Worm (Caenorhabditis elegans) whole organism, L2 larva: ENCODE measurements around the gene Y54G11A.4.

Source experiments
- F13H6.1 ChIP-seq: sonication (generic microtip); optimal IDR thresholded peaks from 2 replicates; lab custom pipeline; 2016; ENCODE audit warnings: missing genetic modification characterization, missing compliant biosample characterization
- R02D3.7 ChIP-seq: fragments of 150-350 bp; optimal IDR thresholded peaks from 2 replicates; lab custom pipeline; 2014; ENCODE audit warnings: missing biosample characterization, missing genetic modification characterization
- ZK546.5 ChIP-seq: sonication (generic microtip); optimal IDR thresholded peaks from 2 replicates; lab custom pipeline; 2017; ENCODE audit warnings: missing biosample characterization, missing genetic modification characterization
- alr-1 ChIP-seq: fragments of 150-350 bp; optimal IDR thresholded peaks from 2 replicates; lab custom pipeline; 2014; ENCODE audit warnings: missing biosample characterization, missing genetic modification characterization
- aly-2 ChIP-seq: fragments of 150-350 bp; optimal IDR thresholded peaks from 2 replicates; lab custom pipeline; 2014; ENCODE audit warnings: missing biosample characterization, missing genetic modification characterization
- ceh-16 ChIP-seq: fragments of 150-350 bp; optimal IDR thresholded peaks from 2 replicates; lab custom pipeline; 2014; ENCODE audit warnings: missing biosample characterization, missing genetic modification characterization
- crh-2 ChIP-seq: sonication (generic microtip); optimal IDR thresholded peaks from 2 replicates; lab custom pipeline; 2017; ENCODE audit warnings: missing biosample characterization, missing genetic modification characterization
- dmd-4 ChIP-seq: sonication (generic microtip); optimal IDR thresholded peaks from 2 replicates; lab custom pipeline; 2017; ENCODE audit warnings: missing biosample characterization, missing genetic modification characterization
- egl-27 ChIP-seq: sonication (generic microtip); optimal IDR thresholded peaks from 3 replicates; lab custom pipeline; 2017; ENCODE audit warnings: missing biosample characterization, missing genetic modification reagents, missing genetic modification characterization
- elt-3 ChIP-seq: sonication (generic microtip); optimal IDR thresholded peaks from 2 replicates; lab custom pipeline; 2017; ENCODE audit warnings: missing biosample characterization, missing genetic modification characterization
- fos-1 ChIP-seq: fragments of 150-350 bp; optimal IDR thresholded peaks from 2 replicates; lab custom pipeline; 2014; ENCODE audit warnings: missing biosample characterization, missing genetic modification characterization
- gmeb-1 ChIP-seq: fragments of 150-350 bp; optimal IDR thresholded peaks from 2 replicates; lab custom pipeline; 2014; ENCODE audit warnings: missing biosample characterization, missing genetic modification characterization
- lin-11 ChIP-seq: fragments of 150-350 bp; sonication (generic microtip); optimal IDR thresholded peaks from 2 replicates; lab custom pipeline; 2014; ENCODE audit warnings: missing biosample characterization, missing genetic modification characterization, inconsistent platforms, mixed read lengths
- lin-13 ChIP-seq: fragments of 150-350 bp; optimal IDR thresholded peaks from 2 replicates; lab custom pipeline; 2014; ENCODE audit warnings: missing biosample characterization, missing genetic modification reagents, missing genetic modification characterization
- lin-39 ChIP-seq: fragments of 150-350 bp; optimal IDR thresholded peaks from 2 replicates; lab custom pipeline; 2014; ENCODE audit warnings: missing biosample characterization, missing genetic modification reagents, missing genetic modification characterization
- lsy-2 ChIP-seq, 2 experiments: fragments of 150-350 bp in 1 of 2; sonication (generic microtip) in 1 of 2; optimal IDR thresholded peaks; 2 replicates each; lab custom pipeline; 2014 to 2017; ENCODE audit warnings: missing biosample characterization in 2 of 2, missing genetic modification characterization in 2 of 2
- mab-5 ChIP-seq: fragments of 150-350 bp; optimal IDR thresholded peaks from 2 replicates; lab custom pipeline; 2014; ENCODE audit warnings: missing biosample characterization, missing genetic modification characterization
- mbf-1 ChIP-seq: sonication (generic microtip); optimal IDR thresholded peaks from 2 replicates; lab custom pipeline; 2017; ENCODE audit warnings: missing biosample characterization, missing genetic modification characterization
- nhr-10 ChIP-seq: sonication (generic microtip); optimal IDR thresholded peaks from 2 replicates; lab custom pipeline; 2017; ENCODE audit warnings: missing biosample characterization, missing genetic modification characterization
- nhr-11 ChIP-seq: fragments of 150-350 bp; optimal IDR thresholded peaks from 2 replicates; lab custom pipeline; 2014; ENCODE audit warnings: missing biosample characterization, missing genetic modification characterization
- nhr-129 ChIP-seq: fragments of 150-350 bp; optimal IDR thresholded peaks from 2 replicates; lab custom pipeline; 2014; ENCODE audit warnings: missing biosample characterization, missing genetic modification characterization
- nhr-23 ChIP-seq: fragments of 150-350 bp; optimal IDR thresholded peaks from 2 replicates; lab custom pipeline; 2014; ENCODE audit warnings: missing biosample characterization, missing genetic modification reagents, missing genetic modification characterization
- nhr-6 ChIP-seq: fragments of 150-350 bp; optimal IDR thresholded peaks from 2 replicates; lab custom pipeline; 2014; ENCODE audit warnings: missing biosample characterization, missing genetic modification characterization
- nhr-77 ChIP-seq: fragments of 150-350 bp; optimal IDR thresholded peaks from 2 replicates; lab custom pipeline; 2014; ENCODE audit warnings: missing biosample characterization, missing genetic modification characterization
- peb-1 ChIP-seq: fragments of 150-350 bp; optimal IDR thresholded peaks from 2 replicates; lab custom pipeline; 2014; ENCODE audit warnings: missing biosample characterization, missing genetic modification characterization
- sem-4 ChIP-seq: fragments of 150-350 bp; optimal IDR thresholded peaks from 2 replicates; lab custom pipeline; 2014; ENCODE audit warnings: missing biosample characterization, missing genetic modification reagents, missing genetic modification characterization
- skn-1 ChIP-seq: sonication (generic microtip); optimal IDR thresholded peaks from 2 replicates; lab custom pipeline; 2017; ENCODE audit warnings: missing biosample characterization, missing genetic modification characterization
- sma-3 ChIP-seq: sonication (generic microtip); optimal IDR thresholded peaks from 2 replicates; lab custom pipeline; 2016; ENCODE audit warnings: missing genetic modification reagents, missing genetic modification characterization, missing compliant biosample characterization
- sma-9 ChIP-seq, 2 experiments: fragments of 150-350 bp in 1 of 2; sonication (generic microtip) in 1 of 2; optimal IDR thresholded peaks; 2 replicates each; lab custom pipeline; 2014 to 2016; ENCODE audit warnings: missing genetic modification characterization in 2 of 2, mild to moderate bottlenecking in 1 of 2, missing biosample characterization in 1 of 2, missing compliant biosample characterization in 1 of 2, missing genetic modification reagents in 1 of 2, moderate library complexity in 1 of 2
- snpc-4 ChIP-seq: fragments of 150-350 bp; optimal IDR thresholded peaks from 2 replicates; lab custom pipeline; 2014; ENCODE audit warnings: missing biosample characterization, missing genetic modification characterization
- unc-39 ChIP-seq: fragments of 150-350 bp; optimal IDR thresholded peaks from 2 replicates; lab custom pipeline; 2014; ENCODE audit warnings: missing biosample characterization, missing genetic modification characterization
- unc-55 ChIP-seq: fragments of 150-350 bp; sonication (generic microtip); optimal IDR thresholded peaks from 3 replicates; lab custom pipeline; 2014; ENCODE audit warnings: missing biosample characterization, missing genetic modification reagents, missing genetic modification characterization
- unc-62 ChIP-seq: fragments of 150-350 bp; optimal IDR thresholded peaks from 2 replicates; lab custom pipeline; 2014; ENCODE audit warnings: missing biosample characterization, missing genetic modification reagents, missing genetic modification characterization
- zag-1 ChIP-seq: fragments of 150-350 bp; optimal IDR thresholded peaks from 2 replicates; lab custom pipeline; 2014; ENCODE audit warnings: missing biosample characterization, missing genetic modification characterization
- ztf-11 ChIP-seq: sonication (generic microtip); optimal IDR thresholded peaks from 2 replicates; lab custom pipeline; 2017; ENCODE audit warnings: missing biosample characterization, missing genetic modification characterization
- ztf-4 ChIP-seq: fragments of 150-350 bp; optimal IDR thresholded peaks from 2 replicates; lab custom pipeline; 2014; ENCODE audit warnings: missing biosample characterization, missing genetic modification characterization

Gene Y54G11A.4

DNA sequence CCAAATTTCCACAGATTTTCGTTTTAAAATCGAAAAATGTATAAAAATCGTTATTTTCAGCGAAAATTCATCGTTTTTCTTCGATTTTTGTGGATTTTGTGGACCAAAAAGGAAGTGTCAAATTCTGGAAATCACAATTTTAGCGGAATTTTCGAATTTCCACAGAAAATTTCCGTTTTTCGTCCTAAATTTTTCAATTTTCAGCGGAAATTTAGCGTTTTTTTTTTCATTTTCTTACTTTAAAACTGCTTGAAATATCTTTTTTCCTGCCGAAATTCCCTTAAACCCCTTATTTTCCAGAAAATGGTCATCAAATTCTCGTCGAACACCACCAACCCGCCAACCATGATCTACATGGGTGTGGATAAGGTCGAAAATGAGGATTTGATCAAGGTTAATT, 40.6 kb upstream of the Y54G11A.4 start, which contains the start of gene Y54G11A.2:
TSS of gene Y54G11A.2 (plus strand) at position 301 of the 400 bp plus-strand sequence.
- TF ChIP-seq snpc-4 (tag; lab: Kevin White, UChicago) (no peak), peb-1 (no peak), nhr-10 (tag; lab: Kevin White, UChicago) (no peak), skn-1 (tag; lab: Kevin White, UChicago) (no peak), gmeb-1 (tag; lab: Kevin White, UChicago) (no peak), R02D3.7 (tag; lab: Kevin White, UChicago) (no peak), crh-2 (no peak), sma-9 (GFP tag; optimal IDR thresholded peaks at IDR 0.05; lab: Kevin White, UChicago) (no peak), sma-9 (tag; optimal IDR thresholded peaks at IDR 0.05; lab: Kevin White, UChicago) (no peak), unc-39 (no peak), nhr-6 (tag; lab: Kevin White, UChicago) (no peak), ceh-16 (tag; lab: Kevin White, UChicago) (no peak), egl-27 (tag; lab: Kevin White, UChicago) (no peak), unc-62 (GFP tag; lab: Kevin White, UChicago) (no peak), lin-11 (tag; lab: Kevin White, UChicago) (no peak), alr-1 (tag; lab: Kevin White, UChicago) (no peak), nhr-11 (tag; lab: Kevin White, UChicago) (no peak), fos-1 (no peak)
- TF ChIP-seq, all 48 proteins: peak for 0

DNA sequence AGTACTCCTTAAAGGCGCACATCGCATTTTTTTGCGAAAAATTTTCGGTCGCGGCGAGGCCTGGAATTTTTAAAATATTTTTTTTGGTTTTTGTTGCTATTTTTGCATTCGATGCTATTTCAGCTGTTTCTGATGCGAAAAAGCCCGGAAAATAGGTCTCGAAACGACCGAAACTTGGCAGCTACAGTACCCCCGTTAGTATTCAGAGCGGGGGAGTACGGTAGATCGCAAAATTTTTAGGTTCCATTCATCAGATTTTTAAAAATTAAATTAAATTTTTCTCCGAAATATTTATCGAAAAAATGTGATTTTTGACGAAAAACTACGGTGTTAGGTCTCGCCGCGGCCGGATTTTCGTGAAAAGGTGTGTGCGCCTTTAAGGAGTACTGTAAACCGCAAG, 36.8 kb upstream of the Y54G11A.4 start:
- TF ChIP-seq lin-39 (no peak), nhr-10 (tag; lab: Kevin White, UChicago) (no peak), zag-1 (no peak), lin-11 (tag; lab: Kevin White, UChicago) (no peak), ZK546.5 (tag; lab: Kevin White, UChicago) (no peak), sem-4 (tag; lab: Kevin White, UChicago) (no peak), nhr-23 (tag; lab: Kevin White, UChicago) (no peak)

DNA sequence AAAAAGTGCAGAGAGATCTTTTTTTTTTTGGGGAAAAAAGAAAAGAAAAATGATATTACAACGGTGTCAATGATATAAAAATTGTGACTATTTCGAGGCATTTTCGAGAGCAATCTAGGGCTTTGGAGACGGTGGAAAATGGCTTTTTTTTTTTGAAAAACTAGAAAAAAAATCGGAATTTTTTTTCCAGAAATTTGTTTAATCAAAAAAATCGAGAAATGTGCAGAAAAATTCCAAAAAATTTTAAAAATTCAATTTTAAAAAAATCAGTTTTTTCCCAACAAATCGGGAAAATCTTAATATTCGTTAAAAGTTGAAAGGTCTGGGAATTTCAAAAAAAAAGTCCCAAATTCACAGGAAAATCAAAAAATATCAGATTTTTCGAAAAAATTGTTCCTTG, 35.8 kb upstream of the Y54G11A.4 start, which contains the start of gene Y54G11A.19:
TSS of gene Y54G11A.19 (minus strand) at position 101 of the 400 bp plus-strand sequence.
- no peak for TF ChIP-seq egl-27 (tag; lab: Kevin White, UChicago)
- TF ChIP-seq R02D3.7 (tag; lab: Kevin White, UChicago), result no peak
- no peak for TF ChIP-seq ztf-4 (tag; lab: Kevin White, UChicago)
- no peak for TF ChIP-seq mab-5
- no peak for TF ChIP-seq nhr-11 (tag; lab: Kevin White, UChicago)
- no peak for TF ChIP-seq ztf-11 (tag; lab: Kevin White, UChicago)
- no peak for TF ChIP-seq sma-3 (GFP tag; lab: Kevin White, UChicago)
- no peak for TF ChIP-seq peb-1
- no peak for TF ChIP-seq mbf-1 (tag; lab: Kevin White, UChicago)
- TF ChIP-seq lin-11 (tag; lab: Kevin White, UChicago), result no peak
- no peak for TF ChIP-seq unc-39
- no peak for TF ChIP-seq elt-3
- TF ChIP-seq lin-13, result no peak
- no peak for TF ChIP-seq nhr-6 (tag; lab: Kevin White, UChicago)
- no peak for TF ChIP-seq nhr-77 (tag; lab: Kevin White, UChicago)
- no peak for TF ChIP-seq dmd-4 (tag; lab: Kevin White, UChicago)
- TF ChIP-seq nhr-129 (tag; lab: Kevin White, UChicago), result no peak
- TF ChIP-seq ceh-16 (tag; lab: Kevin White, UChicago), result no peak
- no peak for TF ChIP-seq crh-2
- TF ChIP-seq aly-2, result no peak
- TF ChIP-seq, all 48 proteins: peak for 0

DNA sequence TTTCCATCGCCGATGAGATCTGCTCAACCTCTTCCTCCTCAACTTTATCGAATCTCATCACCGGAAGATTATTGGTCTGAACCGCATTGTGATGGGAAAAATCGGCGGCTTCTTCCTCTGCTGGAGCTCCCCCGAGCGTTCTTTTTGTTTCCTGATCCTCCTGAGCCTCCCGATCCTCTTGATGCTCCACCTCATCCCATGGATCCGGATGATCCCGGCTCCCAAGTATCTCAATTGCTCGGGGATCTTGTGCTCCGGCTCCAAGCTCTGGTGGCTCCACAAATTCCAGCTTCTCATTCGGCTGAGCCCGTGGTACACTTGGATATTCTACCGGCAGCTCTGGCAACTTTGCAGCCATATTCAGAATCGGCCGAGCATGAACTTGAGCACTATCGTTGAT, 34.7 kb upstream of the Y54G11A.4 start:
- no peak for TF ChIP-seq crh-2
- no peak for TF ChIP-seq lsy-2 (tag; optimal IDR thresholded peaks at IDR 0.05; lab: Kevin White, UChicago)
- no peak for TF ChIP-seq F13H6.1

DNA sequence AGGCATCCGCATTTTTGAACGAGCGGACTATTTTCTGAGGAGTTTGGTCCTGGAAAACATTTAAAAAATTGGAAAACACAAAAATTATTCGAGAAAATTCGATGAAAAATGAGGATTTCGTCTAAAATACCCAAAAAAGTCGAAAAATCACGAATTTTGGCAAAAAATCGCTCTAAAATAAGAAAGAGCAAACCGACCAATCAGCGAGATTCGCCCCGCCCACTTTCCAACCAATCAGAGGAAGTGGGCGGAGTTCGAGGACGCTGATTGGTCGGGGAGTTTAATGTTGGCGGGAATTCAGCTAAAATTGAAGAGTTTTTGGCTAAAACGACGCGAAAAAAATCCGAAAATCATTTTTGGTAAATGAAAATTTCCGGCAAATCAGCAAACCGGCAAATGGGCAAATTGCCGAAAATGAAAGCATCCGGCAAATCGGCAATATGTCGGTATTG, 23.5 kb upstream of the Y54G11A.4 start, which contains the start of gene Y54G11A.1:
TSS of gene Y54G11A.1 (minus strand) at position 51 of the 452 bp plus-strand sequence.
- no peak for TF ChIP-seq unc-55
